Worm (Caenorhabditis elegans) whole organism, L2 larva: ENCODE results near the gene str-181.

Experiments
- C34F6.9 ChIP-seq: fragments of 150-350 bp; optimal IDR thresholded peaks from 2 replicates; lab custom pipeline; 2014; ENCODE audit warnings: missing biosample characterization, missing genetic modification characterization
- F13H6.1 ChIP-seq: sonication (generic microtip); optimal IDR thresholded peaks from 2 replicates; lab custom pipeline; 2016; ENCODE audit warnings: missing genetic modification characterization, missing compliant biosample characterization
- R02D3.7 ChIP-seq: fragments of 150-350 bp; optimal IDR thresholded peaks from 2 replicates; lab custom pipeline; 2014; ENCODE audit warnings: missing biosample characterization, missing genetic modification characterization
- Y55F3AM.14 ChIP-seq: fragments of 200-800 bp; sonication (Bioruptor generic); optimal IDR thresholded peaks from 2 replicates; lab custom pipeline; 2018; ENCODE audit warnings: mild to moderate bottlenecking, missing genetic modification characterization, missing compliant biosample characterization
- ZK546.5 ChIP-seq: sonication (generic microtip); optimal IDR thresholded peaks from 2 replicates; lab custom pipeline; 2017; ENCODE audit warnings: missing biosample characterization, missing genetic modification characterization
- aly-2 ChIP-seq: fragments of 150-350 bp; optimal IDR thresholded peaks from 2 replicates; lab custom pipeline; 2014; ENCODE audit warnings: missing biosample characterization, missing genetic modification characterization
- ama-1 ChIP-seq: fragments of 150-350 bp; optimal IDR thresholded peaks from 2 replicates; lab custom pipeline; 2018; ENCODE audit warnings: inconsistent platforms
- blmp-1 ChIP-seq: sonication (generic microtip); optimal IDR thresholded peaks from 2 replicates; lab custom pipeline; 2017; ENCODE audit warnings: missing genetic modification characterization, mild to moderate bottlenecking, missing compliant biosample characterization, antibody characterized with exemption, moderate library complexity; ENCODE audit not compliant: insufficient read depth
- ceh-16 ChIP-seq: fragments of 150-350 bp; optimal IDR thresholded peaks from 2 replicates; lab custom pipeline; 2014; ENCODE audit warnings: missing biosample characterization, missing genetic modification characterization
- ceh-82 ChIP-seq: fragments of 150-350 bp; optimal IDR thresholded peaks from 2 replicates; lab custom pipeline; 2014; ENCODE audit warnings: missing biosample characterization, missing genetic modification characterization
- crh-2 ChIP-seq: sonication (generic microtip); optimal IDR thresholded peaks from 2 replicates; lab custom pipeline; 2017; ENCODE audit warnings: missing biosample characterization, missing genetic modification characterization
- dmd-4 ChIP-seq: sonication (generic microtip); optimal IDR thresholded peaks from 2 replicates; lab custom pipeline; 2017; ENCODE audit warnings: missing biosample characterization, missing genetic modification characterization
- egl-27 ChIP-seq: sonication (generic microtip); optimal IDR thresholded peaks from 3 replicates; lab custom pipeline; 2017; ENCODE audit warnings: missing biosample characterization, missing genetic modification reagents, missing genetic modification characterization
- elt-1 ChIP-seq: fragments of 150-350 bp; optimal IDR thresholded peaks from 2 replicates; lab custom pipeline; 2014; ENCODE audit warnings: missing biosample characterization, missing genetic modification characterization
- elt-3 ChIP-seq: sonication (generic microtip); optimal IDR thresholded peaks from 2 replicates; lab custom pipeline; 2017; ENCODE audit warnings: missing biosample characterization, missing genetic modification characterization
- fos-1 ChIP-seq: fragments of 150-350 bp; optimal IDR thresholded peaks from 2 replicates; lab custom pipeline; 2014; ENCODE audit warnings: missing biosample characterization, missing genetic modification characterization
- gmeb-1 ChIP-seq: fragments of 150-350 bp; optimal IDR thresholded peaks from 2 replicates; lab custom pipeline; 2014; ENCODE audit warnings: missing biosample characterization, missing genetic modification characterization
- lin-13 ChIP-seq: fragments of 150-350 bp; optimal IDR thresholded peaks from 2 replicates; lab custom pipeline; 2014; ENCODE audit warnings: missing biosample characterization, missing genetic modification reagents, missing genetic modification characterization
- lin-39 ChIP-seq: fragments of 150-350 bp; optimal IDR thresholded peaks from 2 replicates; lab custom pipeline; 2014; ENCODE audit warnings: missing biosample characterization, missing genetic modification reagents, missing genetic modification characterization
- mbf-1 ChIP-seq: sonication (generic microtip); optimal IDR thresholded peaks from 2 replicates; lab custom pipeline; 2017; ENCODE audit warnings: missing biosample characterization, missing genetic modification characterization
- mdl-1 ChIP-seq, 2 experiments: fragments of 150-350 bp in 1 of 2; sonication (generic microtip) in 1 of 2; optimal IDR thresholded peaks; 2 replicates each; lab custom pipeline; 2017; ENCODE audit warnings: missing biosample characterization in 2 of 2, missing genetic modification characterization in 2 of 2
- nhr-10 ChIP-seq: sonication (generic microtip); optimal IDR thresholded peaks from 2 replicates; lab custom pipeline; 2017; ENCODE audit warnings: missing biosample characterization, missing genetic modification characterization
- nhr-11 ChIP-seq: fragments of 150-350 bp; optimal IDR thresholded peaks from 2 replicates; lab custom pipeline; 2014; ENCODE audit warnings: missing biosample characterization, missing genetic modification characterization
- nhr-12 ChIP-seq: fragments of 150-350 bp; optimal IDR thresholded peaks from 2 replicates; lab custom pipeline; 2014; ENCODE audit warnings: missing biosample characterization, missing genetic modification characterization
- nhr-129 ChIP-seq: fragments of 150-350 bp; optimal IDR thresholded peaks from 2 replicates; lab custom pipeline; 2014; ENCODE audit warnings: missing biosample characterization, missing genetic modification characterization
- nhr-23 ChIP-seq: fragments of 150-350 bp; optimal IDR thresholded peaks from 2 replicates; lab custom pipeline; 2014; ENCODE audit warnings: missing biosample characterization, missing genetic modification reagents, missing genetic modification characterization
- nhr-237 ChIP-seq: fragments of 150-350 bp; optimal IDR thresholded peaks from 2 replicates; lab custom pipeline; 2014; ENCODE audit warnings: missing biosample characterization, missing genetic modification characterization
- nhr-25 ChIP-seq: fragments of 150-350 bp; sonication (generic microtip); optimal IDR thresholded peaks from 3 replicates; lab custom pipeline; 2014; ENCODE audit warnings: missing biosample characterization, missing genetic modification characterization
- nhr-77 ChIP-seq: fragments of 150-350 bp; optimal IDR thresholded peaks from 2 replicates; lab custom pipeline; 2014; ENCODE audit warnings: missing biosample characterization, missing genetic modification characterization
- skn-1 ChIP-seq: sonication (generic microtip); optimal IDR thresholded peaks from 2 replicates; lab custom pipeline; 2017; ENCODE audit warnings: missing biosample characterization, missing genetic modification characterization
- sma-3 ChIP-seq: sonication (generic microtip); optimal IDR thresholded peaks from 2 replicates; lab custom pipeline; 2016; ENCODE audit warnings: missing genetic modification reagents, missing genetic modification characterization, missing compliant biosample characterization
- sma-9 ChIP-seq, 2 experiments: fragments of 150-350 bp in 1 of 2; sonication (generic microtip) in 1 of 2; optimal IDR thresholded peaks; 2 replicates each; lab custom pipeline; 2014 to 2016; ENCODE audit warnings: missing genetic modification characterization in 2 of 2, mild to moderate bottlenecking in 1 of 2, missing biosample characterization in 1 of 2, missing compliant biosample characterization in 1 of 2, missing genetic modification reagents in 1 of 2, moderate library complexity in 1 of 2
- snpc-4 ChIP-seq: fragments of 150-350 bp; optimal IDR thresholded peaks from 2 replicates; lab custom pipeline; 2014; ENCODE audit warnings: missing biosample characterization, missing genetic modification characterization
- unc-39 ChIP-seq: fragments of 150-350 bp; optimal IDR thresholded peaks from 2 replicates; lab custom pipeline; 2014; ENCODE audit warnings: missing biosample characterization, missing genetic modification characterization
- unc-55 ChIP-seq: fragments of 150-350 bp; sonication (generic microtip); optimal IDR thresholded peaks from 3 replicates; lab custom pipeline; 2014; ENCODE audit warnings: missing biosample characterization, missing genetic modification reagents, missing genetic modification characterization
- unc-62 ChIP-seq: fragments of 150-350 bp; optimal IDR thresholded peaks from 2 replicates; lab custom pipeline; 2014; ENCODE audit warnings: missing biosample characterization, missing genetic modification reagents, missing genetic modification characterization
- ztf-1 ChIP-seq: fragments of 200-800 bp; sonication (Bioruptor generic); conservative IDR thresholded peaks from 2 replicates; pipeline ENCODE4 v1.3.6; 2022; ENCODE audit warnings: missing genetic modification characterization, missing compliant biosample characterization
- ztf-11 ChIP-seq: sonication (generic microtip); optimal IDR thresholded peaks from 2 replicates; lab custom pipeline; 2017; ENCODE audit warnings: missing biosample characterization, missing genetic modification characterization
- ztf-4 ChIP-seq: fragments of 150-350 bp; optimal IDR thresholded peaks from 2 replicates; lab custom pipeline; 2014; ENCODE audit warnings: missing biosample characterization, missing genetic modification characterization

The str-181 gene

DNA sequence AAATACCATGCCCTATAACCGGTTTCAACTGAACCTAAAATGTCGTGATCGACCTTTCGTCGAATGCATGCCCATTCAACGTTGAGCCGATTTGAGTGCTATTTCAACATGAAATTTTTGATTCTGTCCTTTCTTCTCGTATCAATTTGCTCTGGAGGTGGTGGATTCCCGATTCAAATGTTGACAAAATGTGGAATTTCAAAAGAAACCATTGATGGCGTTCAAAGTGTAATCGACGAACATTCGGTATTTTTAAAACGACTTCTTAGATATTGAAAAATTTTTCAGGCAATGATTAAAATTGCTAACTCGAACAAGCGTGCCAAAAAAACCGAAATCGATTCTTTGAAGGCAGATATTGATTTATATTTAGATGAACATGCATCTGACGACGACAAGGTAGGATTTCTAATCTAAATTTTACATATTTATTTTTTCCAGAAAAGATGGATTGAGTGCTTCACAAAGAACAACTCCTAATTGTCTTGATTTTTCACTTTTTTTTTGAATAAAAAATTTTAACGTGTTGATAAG, 8.6 kb upstream of the str-181 start, which contains the start of gene R11D1.13:
R11D1.13 (plus strand) TSS at position 51 of the 534 bp plus-strand sequence.
- no peak for TF ChIP-seq blmp-1 (tag; lab: Kevin White, UChicago)
- TF ChIP-seq nhr-10 (tag; lab: Kevin White, UChicago) = no peak
- TF ChIP-seq unc-62 = no peak
- TF ChIP-seq nhr-23 (tag; lab: Kevin White, UChicago) = no peak
- no peak for TF ChIP-seq ZK546.5 (tag; lab: Kevin White, UChicago)
- TF ChIP-seq ama-1 (lab: Kevin White, UChicago) = no peak
- no peak for TF ChIP-seq C34F6.9 (tag; lab: Kevin White, UChicago)
- no peak for TF ChIP-seq fos-1
- TF ChIP-seq nhr-237 (tag; lab: Kevin White, UChicago) = no peak
- TF ChIP-seq dmd-4 = no peak
- no peak for TF ChIP-seq nhr-129 (tag; lab: Kevin White, UChicago)
- TF ChIP-seq sma-3 (GFP tag; lab: Kevin White, UChicago) = no peak
- TF ChIP-seq F13H6.1 (tag; lab: Kevin White, UChicago) = no peak
- no peak for TF ChIP-seq nhr-11

DNA sequence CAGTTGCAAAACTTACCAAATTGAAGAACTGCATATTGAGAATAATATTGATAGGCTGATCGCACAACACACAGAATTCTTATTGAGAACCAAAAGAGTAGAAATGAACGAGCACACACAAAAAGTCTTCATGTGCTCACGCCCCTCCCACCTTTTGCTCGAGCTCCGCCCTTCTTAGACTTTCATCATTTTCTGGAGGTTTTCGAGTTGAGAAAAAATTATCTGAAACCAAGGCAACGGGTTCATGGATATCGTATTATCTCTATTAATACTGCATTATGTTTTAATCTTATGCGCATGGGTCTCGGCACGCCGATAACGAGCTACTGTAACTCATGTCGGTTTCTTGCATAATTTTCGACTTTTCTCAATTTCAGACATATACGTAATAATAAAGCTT, 7.4 kb upstream of the str-181 start, which contains the start of gene R11D1.12:
R11D1.12 (minus strand) TSS at position 101 of the 400 bp plus-strand sequence.
- TF ChIP-seq ztf-1 (GFP tag; lab: Robert Waterston, UW) = no peak
- TF ChIP-seq Y55F3AM.14 = no peak
- no peak for TF ChIP-seq elt-3 (tag; lab: Kevin White, UChicago)
- TF ChIP-seq aly-2 (tag; lab: Kevin White, UChicago) = no peak
- TF ChIP-seq lin-13 (GFP tag; lab: Kevin White, UChicago) = no peak
- TF ChIP-seq nhr-237 (tag; lab: Kevin White, UChicago) = no peak
- TF ChIP-seq nhr-77 (tag; lab: Kevin White, UChicago) = no peak
- TF ChIP-seq nhr-12 (tag; lab: Kevin White, UChicago) = no peak
- TF ChIP-seq fos-1 = no peak
- TF ChIP-seq, all 48 proteins: peak for 0

- TF ChIP-seq crh-2 = no peak
- no peak for TF ChIP-seq ZK546.5 (tag; lab: Kevin White, UChicago)
- no peak for TF ChIP-seq unc-62
- no peak for TF ChIP-seq nhr-25 (tag; lab: Kevin White, UChicago)
- no peak for TF ChIP-seq nhr-23 (tag; lab: Kevin White, UChicago)
- no peak for TF ChIP-seq ztf-4 (tag; lab: Kevin White, UChicago)
- no peak for TF ChIP-seq ceh-82 (tag; lab: Kevin White, UChicago)
- TF ChIP-seq ztf-1 (GFP tag; lab: Robert Waterston, UW) = no peak
- no peak for TF ChIP-seq elt-1 (tag; lab: Kevin White, UChicago)
- TF ChIP-seq lin-39 (tag; lab: Kevin White, UChicago) = no peak
- no peak for TF ChIP-seq gmeb-1 (tag; lab: Kevin White, UChicago)
- no peak for TF ChIP-seq mbf-1 (tag; lab: Kevin White, UChicago)
- no peak for TF ChIP-seq nhr-11
- TF ChIP-seq ceh-16 (tag; lab: Kevin White, UChicago) = no peak
- TF ChIP-seq, all 48 proteins: peak for 0
Measured at ce11 chrV:12719713-12720112, 1.2 kb upstream of the str-181 start, which contains the start of gene R11D1.7. R11D1.7 (plus strand) TSS chrV:12720013.

DNA sequence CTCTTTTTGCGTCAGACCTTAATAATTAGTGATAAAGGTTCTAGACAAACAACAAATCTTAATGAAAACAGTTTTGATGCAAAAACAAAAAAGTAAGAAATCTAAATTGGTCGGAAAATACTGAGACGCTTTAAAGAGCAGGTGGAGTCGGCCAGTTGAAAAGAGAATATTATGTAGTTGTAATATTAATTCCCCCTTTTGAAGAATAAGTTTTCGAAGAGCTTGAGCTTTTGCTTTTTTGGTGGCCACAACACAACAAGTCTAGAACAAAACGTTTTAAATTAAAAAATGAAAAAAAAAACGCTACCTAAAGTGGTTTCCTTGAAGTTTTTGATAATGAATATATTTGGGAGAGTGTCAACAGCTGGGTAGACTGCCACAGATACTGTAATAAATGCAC, 2.1 kb downstream of the str-181 start, which contains the start of gene str-178:
str-178 (minus strand) TSS at position 101 of the 400 bp plus-strand sequence.
- TF ChIP-seq egl-27 (tag; lab: Kevin White, UChicago) (no peak), ztf-1 (GFP tag; lab: Robert Waterston, UW) (no peak), dmd-4 (no peak), nhr-25 (tag; lab: Kevin White, UChicago) (no peak), nhr-237 (tag; lab: Kevin White, UChicago) (no peak), sma-3 (GFP tag; lab: Kevin White, UChicago) (no peak), Y55F3AM.14 (no peak), ama-1 (lab: Kevin White, UChicago) (no peak), ztf-4 (tag; lab: Kevin White, UChicago) (no peak)

DNA sequence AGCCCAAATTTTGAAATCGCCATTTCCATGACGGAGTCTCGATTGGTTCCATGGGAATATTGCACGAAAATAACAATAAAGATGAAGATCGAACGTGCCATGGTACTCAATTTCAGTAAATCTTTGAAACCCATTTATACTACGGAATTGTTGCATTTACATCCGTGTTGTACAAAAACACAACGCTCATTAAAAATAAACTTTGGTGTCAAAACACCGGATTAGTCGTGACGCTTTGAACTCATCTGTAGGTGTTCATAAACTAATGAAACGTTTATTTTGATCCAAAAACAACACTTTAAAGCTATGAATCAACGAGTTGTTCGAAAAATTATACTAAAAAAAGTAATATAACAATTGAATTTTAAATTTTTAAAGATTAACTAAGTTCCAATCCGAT, 4.4 kb downstream of the str-181 start, which contains the start of gene R11D1.4:
R11D1.4 (minus strand) TSS at position 101 of the 400 bp plus-strand sequence.
- TF ChIP-seq ama-1 (lab: Kevin White, UChicago) = no peak
- no peak for TF ChIP-seq ceh-82 (tag; lab: Kevin White, UChicago)
- TF ChIP-seq ztf-11 (tag; lab: Kevin White, UChicago) = no peak
- no peak for TF ChIP-seq snpc-4
- TF ChIP-seq skn-1 = no peak
- no peak for TF ChIP-seq mdl-1 (tag; optimal IDR thresholded peaks at IDR 0.05; lab: Kevin White, UChicago)
- TF ChIP-seq sma-3 (GFP tag; lab: Kevin White, UChicago) = no peak
- TF ChIP-seq lin-13 (GFP tag; lab: Kevin White, UChicago) = no peak
- no peak for TF ChIP-seq nhr-77 (tag; lab: Kevin White, UChicago)
- TF ChIP-seq sma-9 (GFP tag; optimal IDR thresholded peaks at IDR 0.05; lab: Kevin White, UChicago) = no peak
- TF ChIP-seq sma-9 (tag; optimal IDR thresholded peaks at IDR 0.05; lab: Kevin White, UChicago) = no peak
- no peak for TF ChIP-seq R02D3.7 (tag; lab: Kevin White, UChicago)
- no peak for TF ChIP-seq crh-2
- TF ChIP-seq elt-3 (tag; lab: Kevin White, UChicago) = no peak
- no peak for TF ChIP-seq unc-55 (GFP tag; lab: Kevin White, UChicago)
- TF ChIP-seq unc-39 (tag; lab: Kevin White, UChicago) = no peak
- no peak for TF ChIP-seq elt-1 (tag; lab: Kevin White, UChicago)
- no peak for TF ChIP-seq nhr-12 (tag; lab: Kevin White, UChicago)
